Worm (Caenorhabditis elegans) whole organism, L1 larva: Measurements from ENCODE around the gene msp-38.

Experiments used
- C16A3.4 ChIP-seq: fragments of 150-350 bp; optimal IDR thresholded peaks from 2 replicates; lab custom pipeline; 2014; ENCODE audit warnings: missing biosample characterization, missing genetic modification characterization
- F16B12.6 ChIP-seq: fragments of 150-350 bp; optimal IDR thresholded peaks from 2 replicates; lab custom pipeline; 2014; ENCODE audit warnings: missing biosample characterization, missing genetic modification characterization
- Y116A8C.19 ChIP-seq: sonication (generic microtip); optimal IDR thresholded peaks from 2 replicates; lab custom pipeline; 2016; ENCODE audit warnings: missing compliant biosample characterization, missing genetic modification characterization, borderline replicate concordance
- alr-1 ChIP-seq: fragments of 200-800 bp; sonication (Bioruptor generic); optimal IDR thresholded peaks from 2 replicates; lab custom pipeline; 2018; ENCODE audit warnings: borderline replicate concordance, mild to moderate bottlenecking, missing genetic modification characterization, missing compliant biosample characterization
- ama-1 ChIP-seq: fragments of 150-350 bp; optimal IDR thresholded peaks from 2 replicates; lab custom pipeline; 2014
- ceh-63 ChIP-seq: fragments of 200-800 bp; sonication (Bioruptor generic); optimal IDR thresholded peaks from 2 replicates; lab custom pipeline; 2018; ENCODE audit warnings: mild to moderate bottlenecking, missing genetic modification characterization, missing compliant biosample characterization
- ceh-8 ChIP-seq: fragments of 200-800 bp; sonication (Bioruptor generic); optimal IDR thresholded peaks from 2 replicates; lab custom pipeline; 2018; ENCODE audit warnings: mild to moderate bottlenecking, missing genetic modification characterization, moderate library complexity, missing compliant biosample characterization
- ceh-82 ChIP-seq, 3 experiments: fragments of 150-350 bp in 1 of 3; sonication (generic microtip) in 2 of 3; optimal IDR thresholded peaks; 2 replicates each; lab custom pipeline; 2014 to 2017; ENCODE audit warnings: missing biosample characterization in 3 of 3, missing genetic modification characterization in 3 of 3
- ces-1 ChIP-seq: fragments of 150-350 bp; optimal IDR thresholded peaks from 2 replicates; lab custom pipeline; 2014; ENCODE audit warnings: missing biosample characterization, missing genetic modification reagents, missing genetic modification characterization
- dpl-1 ChIP-seq, 3 experiments: fragments of 150-350 bp in 2 of 3; sonication (generic microtip) in 1 of 3; optimal IDR thresholded peaks; 2 replicates each; lab custom pipeline; 2014 to 2017; ENCODE audit warnings: missing biosample characterization in 3 of 3, missing genetic modification characterization in 3 of 3, missing genetic modification reagents in 3 of 3
- dsc-1 ChIP-seq: sonication (generic microtip); optimal IDR thresholded peaks from 2 replicates; lab custom pipeline; 2016; ENCODE audit warnings: mild to moderate bottlenecking, missing genetic modification characterization, missing compliant biosample characterization
- egl-27 ChIP-seq, 2 experiments: fragments of 150-350 bp in 1 of 2; sonication (generic microtip); optimal IDR thresholded peaks; 3 replicates each; lab custom pipeline; 2017 to 2018; ENCODE audit warnings: missing biosample characterization in 2 of 2, missing genetic modification characterization in 2 of 2, missing genetic modification reagents in 2 of 2
- ets-5 ChIP-seq: fragments of 200-800 bp; sonication (Bioruptor generic); IDR thresholded peaks from 2 replicates; pipeline ENCODE4 v1.3.6; 2022; ENCODE audit warnings: missing genetic modification characterization, missing compliant biosample characterization
- fkh-10 ChIP-seq: sonication (generic microtip); optimal IDR thresholded peaks from 2 replicates; lab custom pipeline; 2017; ENCODE audit warnings: missing biosample characterization, missing genetic modification reagents, missing genetic modification characterization
- fkh-4 ChIP-seq: sonication (generic microtip); optimal IDR thresholded peaks from 2 replicates; lab custom pipeline; 2016; ENCODE audit warnings: missing compliant biosample characterization, missing genetic modification characterization, borderline replicate concordance
- fkh-8 ChIP-seq: sonication (generic microtip); optimal IDR thresholded peaks from 2 replicates; lab custom pipeline; 2016; ENCODE audit warnings: mild to moderate bottlenecking, missing genetic modification characterization, missing compliant biosample characterization
- fos-1 ChIP-seq: fragments of 150-350 bp; optimal IDR thresholded peaks from 2 replicates; lab custom pipeline; 2014; ENCODE audit warnings: missing biosample characterization, missing genetic modification characterization
- hlh-17 ChIP-seq: fragments of 200-800 bp; sonication (Bioruptor generic); optimal IDR thresholded peaks from 2 replicates; lab custom pipeline; 2018; ENCODE audit warnings: missing genetic modification characterization, mild to moderate bottlenecking, missing compliant biosample characterization, moderate library complexity, borderline replicate concordance
- hlh-4 ChIP-seq: sonication (generic microtip); optimal IDR thresholded peaks from 2 replicates; lab custom pipeline; 2016; ENCODE audit warnings: mild to moderate bottlenecking, missing genetic modification characterization, missing compliant biosample characterization
- hpl-2 ChIP-seq: fragments of 150-350 bp; optimal IDR thresholded peaks from 2 replicates; lab custom pipeline; 2014; ENCODE audit warnings: missing biosample characterization, missing genetic modification reagents, missing genetic modification characterization
- irx-1 ChIP-seq: sonication (generic microtip); optimal IDR thresholded peaks from 2 replicates; lab custom pipeline; 2016; ENCODE audit warnings: missing genetic modification characterization, missing compliant biosample characterization
- isw-1 ChIP-seq: fragments of 200-800 bp; sonication (Bioruptor generic); IDR thresholded peaks from 2 replicates; pipeline ENCODE4 v1.3.6; 2022; ENCODE audit warnings: missing genetic modification characterization, missing compliant biosample characterization
- jun-1 ChIP-seq: fragments of 150-350 bp; optimal IDR thresholded peaks from 2 replicates; lab custom pipeline; 2014; ENCODE audit warnings: missing biosample characterization, missing genetic modification reagents, missing genetic modification characterization
- lin-13 ChIP-seq: fragments of 150-350 bp; optimal IDR thresholded peaks from 2 replicates; lab custom pipeline; 2014; ENCODE audit warnings: missing biosample characterization, missing genetic modification reagents, missing genetic modification characterization
- lin-35 ChIP-seq, 2 experiments: fragments of 150-350 bp; optimal IDR thresholded peaks; 2 replicates each; lab custom pipeline; 2014; ENCODE audit warnings: missing biosample characterization in 2 of 2, missing genetic modification characterization in 2 of 2, missing genetic modification reagents in 2 of 2
- lin-39 ChIP-seq: fragments of 150-350 bp; optimal IDR thresholded peaks from 2 replicates; lab custom pipeline; 2014; ENCODE audit warnings: missing biosample characterization, missing genetic modification reagents, missing genetic modification characterization
- lir-3 ChIP-seq: sonication (generic microtip); optimal IDR thresholded peaks from 2 replicates; lab custom pipeline; 2016; ENCODE audit warnings: mild to moderate bottlenecking, missing genetic modification characterization, moderate library complexity, missing compliant biosample characterization; ENCODE audit not compliant: poor library complexity
- mab-9 ChIP-seq: fragments of 200-800 bp; sonication (Bioruptor generic); IDR thresholded peaks from 2 replicates; pipeline ENCODE4 v1.3.6; 2022; ENCODE audit warnings: missing genetic modification reagents, missing genetic modification characterization, missing compliant biosample characterization
- mef-2 ChIP-seq: fragments of 150-350 bp; optimal IDR thresholded peaks from 2 replicates; lab custom pipeline; 2014; ENCODE audit warnings: missing biosample characterization, missing genetic modification characterization
- mep-1 ChIP-seq: fragments of 150-350 bp; optimal IDR thresholded peaks from 2 replicates; lab custom pipeline; 2014; ENCODE audit warnings: missing biosample characterization, missing genetic modification characterization
- nhr-11 ChIP-seq: fragments of 150-350 bp; optimal IDR thresholded peaks from 2 replicates; lab custom pipeline; 2014; ENCODE audit warnings: missing biosample characterization, missing genetic modification characterization
- nhr-12 ChIP-seq: sonication (generic microtip); optimal IDR thresholded peaks from 2 replicates; lab custom pipeline; 2017; ENCODE audit warnings: missing biosample characterization, missing genetic modification characterization
- nhr-19 ChIP-seq: fragments of 200-800 bp; sonication (Bioruptor generic); conservative IDR thresholded peaks from 2 replicates; pipeline ENCODE4 v1.3.6; 2022; ENCODE audit warnings: missing genetic modification characterization, missing compliant biosample characterization
- nhr-20 ChIP-seq: sonication (generic microtip); optimal IDR thresholded peaks from 2 replicates; lab custom pipeline; 2016; ENCODE audit warnings: mild to moderate bottlenecking, missing genetic modification characterization, missing compliant biosample characterization
- nhr-28 ChIP-seq: fragments of 150-350 bp; optimal IDR thresholded peaks from 2 replicates; lab custom pipeline; 2014; ENCODE audit warnings: missing biosample characterization, missing genetic modification characterization
- nhr-47 ChIP-seq: sonication (generic microtip); optimal IDR thresholded peaks from 2 replicates; lab custom pipeline; 2016; ENCODE audit warnings: mild to moderate bottlenecking, missing genetic modification characterization, moderate library complexity, missing compliant biosample characterization
- nhr-71 ChIP-seq: sonication (generic microtip); optimal IDR thresholded peaks from 2 replicates; lab custom pipeline; 2016; ENCODE audit warnings: mild to moderate bottlenecking, missing genetic modification characterization, moderate library complexity, missing compliant biosample characterization
- nhr-77 ChIP-seq: fragments of 150-350 bp; optimal IDR thresholded peaks from 2 replicates; lab custom pipeline; 2014; ENCODE audit warnings: missing biosample characterization, missing genetic modification characterization
- nhr-84 ChIP-seq: sonication (generic microtip); optimal IDR thresholded peaks from 2 replicates; lab custom pipeline; 2017; ENCODE audit warnings: missing biosample characterization, missing genetic modification characterization
- nhr-85 ChIP-seq: sonication (generic microtip); peaks from one replicate; lab custom pipeline; 2016; ENCODE audit warnings: missing genetic modification characterization, inconsistent platforms, missing compliant biosample characterization
- nhr-90 ChIP-seq: sonication (generic microtip); optimal IDR thresholded peaks from 2 replicates; lab custom pipeline; 2016; ENCODE audit warnings: mild to moderate bottlenecking, missing genetic modification characterization, missing compliant biosample characterization; ENCODE audit not compliant: poor library complexity
- rnt-1 ChIP-seq: sonication (generic microtip); optimal IDR thresholded peaks from 2 replicates; lab custom pipeline; 2016; ENCODE audit warnings: mild to moderate bottlenecking, missing genetic modification characterization, moderate library complexity, missing compliant biosample characterization
- skn-1 ChIP-seq: fragments of 150-350 bp; optimal IDR thresholded peaks from 2 replicates; lab custom pipeline; 2014; ENCODE audit warnings: missing biosample characterization, missing genetic modification characterization
- sptf-1 ChIP-seq: fragments of 150-350 bp; optimal IDR thresholded peaks from 2 replicates; lab custom pipeline; 2014; ENCODE audit warnings: missing biosample characterization, missing genetic modification characterization
- tbx-2 ChIP-seq: sonication (generic microtip); optimal IDR thresholded peaks from 2 replicates; lab custom pipeline; 2016; ENCODE audit warnings: missing genetic modification characterization, missing compliant biosample characterization
- unc-62 ChIP-seq: fragments of 150-350 bp; optimal IDR thresholded peaks from 2 replicates; lab custom pipeline; 2014; ENCODE audit warnings: missing biosample characterization, missing genetic modification reagents, missing genetic modification characterization
- unc-98 ChIP-seq: fragments of 200-800 bp; sonication (Bioruptor generic); IDR thresholded peaks from 2 replicates; pipeline ENCODE4 v1.3.6; 2022; ENCODE audit warnings: missing genetic modification characterization, missing compliant biosample characterization
- xbp-1 ChIP-seq: sonication (generic microtip); optimal IDR thresholded peaks from 2 replicates; lab custom pipeline; 2016; ENCODE audit warnings: missing genetic modification characterization, missing compliant biosample characterization
- zag-1 ChIP-seq: fragments of 150-350 bp; optimal IDR thresholded peaks from 2 replicates; lab custom pipeline; 2014; ENCODE audit warnings: missing biosample characterization, missing genetic modification characterization
- ztf-11 ChIP-seq, 2 experiments: sonication (generic microtip); optimal IDR thresholded peaks; 2 replicates each; lab custom pipeline; 2016 to 2017; ENCODE audit warnings: missing genetic modification characterization in 2 of 2, missing biosample characterization in 1 of 2, missing compliant biosample characterization in 1 of 2

msp-38 gene

ce11 chrIV:10129957-10130356 lies 13.6 kb downstream of the msp-38 start, which contains the start of gene glt-3:
TSS of gene glt-3 (plus strand) at chrIV:10130257.
- TF ChIP-seq lir-3 (no peak), ceh-8 (GFP tag; lab: Kevin White, UChicago) (no peak), nhr-85 (tag; lab: Kevin White, UChicago) (no peak), mep-1 (no peak), xbp-1 (tag; lab: Kevin White, UChicago) (no peak), lin-13 (GFP tag; lab: Kevin White, UChicago) (no peak), isw-1 (no peak), ceh-82 (tag; optimal IDR thresholded peaks at IDR 0.05; lab: Kevin White, UChicago) (no peak), fkh-4 (tag; lab: Kevin White, UChicago) (no peak), fkh-10 (no peak), nhr-12 (tag; lab: Kevin White, UChicago) (no peak), mef-2 (tag; lab: Kevin White, UChicago) (no peak), unc-98 (GFP tag; lab: Robert Waterston, UW) (no peak), nhr-28 (tag; lab: Kevin White, UChicago) (no peak)

ce11 chrIV:10128906-10129386 lies 14.6 kb downstream of the msp-38 start, which contains the start of the genes gtbp-1 and K08F4.3:
TSS of gene gtbp-1 (minus strand) at chrIV:10128956.
TSS of gene K08F4.3 (plus strand) at chrIV:10129257.
- TF ChIP-seq nhr-19 (GFP tag; lab: Robert Waterston, UW) (peak; percentile 61), ceh-8 (GFP tag; lab: Kevin White, UChicago) (no peak), tbx-2 (tag; lab: Kevin White, UChicago) (no peak), lir-3 (no peak), mab-9 (no peak), nhr-77 (peak; percentile 78), jun-1 (tag; lab: Kevin White, UChicago) (peak; percentile 53), sptf-1 (tag; lab: Kevin White, UChicago) (no peak), rnt-1 (peak; percentile 76), unc-98 (GFP tag; lab: Robert Waterston, UW) (no peak), nhr-85 (tag; lab: Kevin White, UChicago) (peak; percentile 85), ama-1 (lab: Kevin White, UChicago) (no peak), ceh-63 (GFP tag; lab: Kevin White, UChicago) (no peak), nhr-11 (tag; lab: Kevin White, UChicago) (no peak), ets-5 (GFP tag; lab: Robert Waterston, UW) (no peak), Y116A8C.19 (no peak), hlh-17 (GFP tag; lab: Kevin White, UChicago) (no peak), nhr-84 (tag; lab: Kevin White, UChicago) (no peak), hpl-2 (GFP tag; lab: Kevin White, UChicago) (no peak), nhr-71 (peak; percentile 78), mef-2 (tag; lab: Kevin White, UChicago) (no peak), hlh-4 (tag; lab: Kevin White, UChicago) (no peak), nhr-20 (tag; lab: Kevin White, UChicago) (peak; percentile 68), C16A3.4 (tag; lab: Kevin White, UChicago) (peak; percentile 75), lin-35 (GFP tag; optimal IDR thresholded peaks at IDR 0.05; lab: Kevin White, UChicago) (peak; percentile 92 to 97), fkh-10 (no peak), fos-1 (tag; lab: Kevin White, UChicago) (peak; percentile 47), lin-39 (tag; lab: Kevin White, UChicago) (no peak), nhr-90 (peak; percentile 45), dpl-1 (GFP tag; optimal IDR thresholded peaks at IDR 0.05; lab: Kevin White, UChicago) (peak; percentile 92 to 94 (median 92)), nhr-47 (tag; lab: Kevin White, UChicago) (peak; percentile 74), fkh-8 (peak; percentile 65), zag-1 (tag; lab: Kevin White, UChicago) (no peak), irx-1 (tag; lab: Kevin White, UChicago) (peak; percentile 10), mep-1 (peak; percentile 85), ces-1 (no peak), unc-62 (GFP tag; lab: Kevin White, UChicago) (no peak), ztf-11 (tag; optimal IDR thresholded peaks at IDR 0.05; lab: Kevin White, UChicago) (no peak), F16B12.6 (tag; lab: Kevin White, UChicago) (peak; percentile 45), nhr-28 (tag; lab: Kevin White, UChicago) (no peak), skn-1 (tag; lab: Kevin White, UChicago) (peak; percentile 75), egl-27 (tag; optimal IDR thresholded peaks at IDR 0.05; lab: Kevin White, UChicago) (no peak), alr-1 (no peak), dsc-1 (tag; lab: Kevin White, UChicago) (peak; percentile 37), ceh-82 (tag; optimal IDR thresholded peaks at IDR 0.05; lab: Kevin White, UChicago) (peak in 1 of 3 experiments; percentile 71)
